Fruit fly (Drosophila melanogaster): ENCODE measurements around the gene Cad96Ca.

Cad96Ca gene

DNA sequence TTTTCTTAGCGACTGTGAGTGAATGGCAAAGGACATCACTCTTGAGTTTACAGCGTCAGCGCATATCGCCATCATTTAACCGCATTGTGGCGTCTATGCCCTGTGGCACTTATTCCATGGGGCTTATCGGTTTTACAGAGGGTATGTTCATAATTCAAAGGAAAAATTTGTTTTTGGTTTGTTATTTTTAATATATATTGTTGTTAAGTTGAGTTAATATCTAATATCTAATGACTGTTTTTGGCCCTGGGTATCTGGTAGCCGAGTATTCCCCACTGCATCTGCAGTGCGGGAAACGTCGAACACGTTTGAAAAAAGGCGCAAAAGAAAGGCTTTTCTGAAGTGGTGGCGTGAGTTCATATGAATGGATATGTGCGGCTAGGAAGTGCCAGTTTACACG, 29.6 kb downstream of the Cad96Ca start (continued):
- TF ChIP-seq pan (optimal IDR thresholded peaks at IDR 0.05): no peak
- peak in 1 of 2 experiments; percentile 65 for TF ChIP-seq pan (GFP tag; optimal IDR thresholded peaks at IDR 0.05 in 1 of 2, IDR thresholded peaks at IDR 0.05 in 1 of 2)
- TF ChIP-seq br (optimal IDR thresholded peaks at IDR 0.05): no peak
- TF ChIP-seq az2 (GFP tag; optimal IDR thresholded peaks at IDR 0.05): peak; percentile 83
- peak; percentile 43 for TF ChIP-seq CG4707 (GFP tag; optimal IDR thresholded peaks at IDR 0.05)
- no peak for TF ChIP-seq trh (GFP tag; optimal IDR thresholded peaks at IDR 0.05)
- no peak for TF ChIP-seq bowl (GFP tag; IDR thresholded peaks at IDR 0.05)
- peak; percentile 61 for TF ChIP-seq CG11696 (GFP tag; IDR thresholded peaks at IDR 0.05)
- TF ChIP-seq lola (GFP tag; optimal IDR thresholded peaks at IDR 0.05): peak in 1 of 3 experiments; percentile 90
- no peak for TF ChIP-seq Lpt (GFP tag; optimal IDR thresholded peaks at IDR 0.05)
- TF ChIP-seq CG2712 (tag; optimal IDR thresholded peaks at IDR 0.05): peak; percentile 80
- no peak for TF ChIP-seq CG18476 (GFP tag; optimal IDR thresholded peaks at IDR 0.05)
- TF ChIP-seq fd96Cb (tag; optimal IDR thresholded peaks at IDR 0.05): peak; percentile 20
- TF ChIP-seq CHES-1-like (GFP tag; optimal IDR thresholded peaks at IDR 0.05): no peak
- TF ChIP-seq CG7786 (GFP tag; optimal IDR thresholded peaks at IDR 0.05): peak; percentile 25
- TF ChIP-seq kni (GFP tag; optimal IDR thresholded peaks at IDR 0.05): no peak
- peak; percentile 77 for TF ChIP-seq NC2β (GFP tag; optimal IDR thresholded peaks at IDR 0.05)
- peak; percentile 81 for TF ChIP-seq Ssrp (tag; optimal IDR thresholded peaks at IDR 0.05)
- peak; percentile 52 for TF ChIP-seq CG8388 (GFP tag; optimal IDR thresholded peaks at IDR 0.05)
- peak; percentile 94 for TF ChIP-seq dmrt11E (tag; optimal IDR thresholded peaks at IDR 0.05)
- no peak for TF ChIP-seq CG13894 (tag; optimal IDR thresholded peaks at IDR 0.05)
- no peak for TF ChIP-seq Hr39 (optimal IDR thresholded peaks at IDR 0.05)
- peak; percentile 49 for TF ChIP-seq CG10979 (tag; optimal IDR thresholded peaks at IDR 0.05)
- TF ChIP-seq Aef1 (GFP tag; IDR thresholded peaks at IDR 0.05): no peak; the same call in 2 of the 3 replicates
- TF ChIP-seq CG17385 (GFP tag; optimal IDR thresholded peaks at IDR 0.05): peak; percentile 67
- peak; percentile 42 for TF ChIP-seq CG15479 (GFP tag; optimal IDR thresholded peaks at IDR 0.05)
- TF ChIP-seq CG11247 (GFP tag; IDR thresholded peaks at IDR 0.05): 0 out of 2 replicates have a peak, but pooled peaks have one; percentile 46
- TF ChIP-seq CG4282 (GFP tag; optimal IDR thresholded peaks at IDR 0.05): no peak
- TF ChIP-seq CG9797 (GFP tag; optimal IDR thresholded peaks at IDR 0.05): no peak
- TF ChIP-seq zf30C (GFP tag; optimal IDR thresholded peaks at IDR 0.05): no peak
- peak; percentile 64 for TF ChIP-seq ac (GFP tag; optimal IDR thresholded peaks at IDR 0.05)
- TF ChIP-seq ap (GFP tag; IDR thresholded peaks at IDR 0.05): peak; percentile 73
- TF ChIP-seq CG15601 (tag; optimal IDR thresholded peaks at IDR 0.05): peak; percentile 67
- 0 out of 2 replicates have a peak, but pooled peaks have one; percentile 42 for TF ChIP-seq stc (GFP tag; IDR thresholded peaks at IDR 0.05)
- TF ChIP-seq tll (GFP tag; optimal IDR thresholded peaks at IDR 0.05): no peak
- TF ChIP-seq Ptx1 (GFP tag; IDR thresholded peaks at IDR 0.05): peak; percentile 56; the same call in 1 of the 2 replicates
- TF ChIP-seq esg (GFP tag; conservative IDR thresholded peaks at IDR 0.05): peak; percentile 49
- peak; percentile 33 for TF ChIP-seq CG2116 (GFP tag; optimal IDR thresholded peaks at IDR 0.05)
- TF ChIP-seq lab (GFP tag; optimal IDR thresholded peaks at IDR 0.05): peak; percentile 53
- TF ChIP-seq CG6272 (GFP tag; IDR thresholded peaks at IDR 0.05): peak; percentile 64
- TF ChIP-seq CG18262 (tag; optimal IDR thresholded peaks at IDR 0.05): peak; percentile 80
- peak; percentile 48 for TF ChIP-seq slbo (GFP tag; IDR thresholded peaks at IDR 0.05)
- TF ChIP-seq unpg (GFP tag; optimal IDR thresholded peaks at IDR 0.05): peak; percentile 62
- TF ChIP-seq CG17359 (tag; optimal IDR thresholded peaks at IDR 0.05): peak; percentile 58
- no peak for TF ChIP-seq cwo (GFP tag; optimal IDR thresholded peaks at IDR 0.05)
- TF ChIP-seq fru (optimal IDR thresholded peaks at IDR 0.05): no peak
- peak; percentile 42 for TF ChIP-seq CG17568 (GFP tag; optimal IDR thresholded peaks at IDR 0.05)
- TF ChIP-seq CG3838 (GFP tag; optimal IDR thresholded peaks at IDR 0.05): peak; percentile 32
- TF ChIP-seq Deaf1 (tag; optimal IDR thresholded peaks at IDR 0.05): no peak
- TF ChIP-seq Fer2 (tag; optimal IDR thresholded peaks at IDR 0.05): no peak
- peak; percentile 31; the same call in 1 of the 2 replicates for TF ChIP-seq CG4360 (GFP tag; IDR thresholded peaks at IDR 0.05)
